Worm (Caenorhabditis elegans) whole organism, L3 larva: Measurements from ENCODE around the gene ZC376.8.
"Not testable (repeated sequence)": the region's sequence is repeated elsewhere in the genome, so short reads cannot be mapped to it uniquely, and the experiment has no call there.

Experiments used
- ZK546.5 ChIP-seq: sonication (generic microtip); optimal IDR thresholded peaks from 2 replicates; lab custom pipeline; 2017; ENCODE audit warnings: missing biosample characterization, missing genetic modification characterization
- ceh-16 ChIP-seq: sonication (generic microtip); optimal IDR thresholded peaks from 2 replicates; lab custom pipeline; 2017; ENCODE audit warnings: missing biosample characterization, missing genetic modification characterization
- ceh-28 ChIP-seq: fragments of 150-350 bp; optimal IDR thresholded peaks from 2 replicates; lab custom pipeline; 2014; ENCODE audit warnings: missing biosample characterization, missing genetic modification reagents, missing genetic modification characterization
- ceh-82 ChIP-seq: fragments of 150-350 bp; optimal IDR thresholded peaks from 2 replicates; lab custom pipeline; 2014; ENCODE audit warnings: missing biosample characterization, missing genetic modification characterization
- ceh-9 ChIP-seq: sonication (generic microtip); optimal IDR thresholded peaks from 2 replicates; lab custom pipeline; 2018; ENCODE audit warnings: missing biosample characterization, missing genetic modification characterization
- egl-5 ChIP-seq: fragments of 150-350 bp; optimal IDR thresholded peaks from 2 replicates; lab custom pipeline; 2017; ENCODE audit warnings: missing biosample characterization, missing genetic modification reagents, missing genetic modification characterization, inconsistent platforms
- elt-1 ChIP-seq: fragments of 150-350 bp; optimal IDR thresholded peaks from 2 replicates; lab custom pipeline; 2014; ENCODE audit warnings: missing biosample characterization, missing genetic modification characterization
- elt-2 ChIP-seq: sonication (generic microtip); optimal IDR thresholded peaks from 2 replicates; lab custom pipeline; 2016; ENCODE audit warnings: missing genetic modification reagents, mild to moderate bottlenecking, missing genetic modification characterization, missing compliant biosample characterization
- elt-3 ChIP-seq, 3 experiments: fragments of 150-350 bp in 1 of 3; sonication (generic microtip) in 2 of 3; optimal IDR thresholded peaks; 2 replicates in 2 of 3; 4 replicates in 1 of 3; lab custom pipeline; 2014 to 2017; ENCODE audit warnings: missing biosample characterization in 3 of 3, missing genetic modification characterization in 3 of 3
- eor-1 ChIP-seq, 2 experiments: fragments of 150-350 bp; optimal IDR thresholded peaks; 2 replicates each; lab custom pipeline; 2014 to 2018; ENCODE audit warnings: missing biosample characterization in 2 of 2, missing genetic modification characterization in 2 of 2
- fkh-10 ChIP-seq: sonication (generic microtip); optimal IDR thresholded peaks from 2 replicates; lab custom pipeline; 2017; ENCODE audit warnings: missing biosample characterization, missing genetic modification reagents, missing genetic modification characterization
- fkh-2 ChIP-seq: fragments of 150-350 bp; optimal IDR thresholded peaks from 2 replicates; lab custom pipeline; 2014; ENCODE audit warnings: missing biosample characterization, missing genetic modification reagents, missing genetic modification characterization
- fos-1 ChIP-seq: fragments of 150-350 bp; optimal IDR thresholded peaks from 2 replicates; lab custom pipeline; 2014; ENCODE audit warnings: missing biosample characterization, missing genetic modification characterization
- hmg-11 ChIP-seq: sonication (generic microtip); optimal IDR thresholded peaks from 2 replicates; lab custom pipeline; 2016; ENCODE audit warnings: missing genetic modification characterization, missing compliant biosample characterization
- jun-1 ChIP-seq: fragments of 150-350 bp; optimal IDR thresholded peaks from 2 replicates; lab custom pipeline; 2014; ENCODE audit warnings: missing biosample characterization, missing genetic modification reagents, missing genetic modification characterization
- lin-15B ChIP-seq: fragments of 150-350 bp; optimal IDR thresholded peaks from 2 replicates; lab custom pipeline; 2014; ENCODE audit warnings: missing biosample characterization, missing genetic modification characterization
- lsy-12 ChIP-seq: sonication (generic microtip); optimal IDR thresholded peaks from 2 replicates; lab custom pipeline; 2016; ENCODE audit warnings: mild to moderate bottlenecking, missing genetic modification characterization, missing compliant biosample characterization
- mdl-1 ChIP-seq: fragments of 150-350 bp; optimal IDR thresholded peaks from 2 replicates; lab custom pipeline; 2014; ENCODE audit warnings: missing biosample characterization, missing genetic modification characterization
- nfya-1 ChIP-seq: sonication (generic microtip); optimal IDR thresholded peaks from 2 replicates; lab custom pipeline; 2017; ENCODE audit warnings: missing genetic modification characterization, mild to moderate bottlenecking, missing compliant biosample characterization, antibody characterized with exemption, moderate library complexity; ENCODE audit not compliant: insufficient read depth
- nhr-12 ChIP-seq: fragments of 150-350 bp; optimal IDR thresholded peaks from 2 replicates; lab custom pipeline; 2014; ENCODE audit warnings: missing biosample characterization, missing genetic modification characterization
- nhr-25 ChIP-seq: sonication (generic microtip); optimal IDR thresholded peaks from 2 replicates; lab custom pipeline; 2017; ENCODE audit warnings: missing biosample characterization, missing genetic modification characterization
- nhr-28 ChIP-seq: fragments of 150-350 bp; optimal IDR thresholded peaks from 2 replicates; lab custom pipeline; 2014; ENCODE audit warnings: missing biosample characterization, missing genetic modification characterization
- nhr-43 ChIP-seq: sonication (generic microtip); optimal IDR thresholded peaks from 2 replicates; lab custom pipeline; 2016; ENCODE audit warnings: mild to moderate bottlenecking, missing genetic modification characterization, missing compliant biosample characterization; ENCODE audit not compliant: poor library complexity, severe bottlenecking
- nhr-77 ChIP-seq: fragments of 150-350 bp; optimal IDR thresholded peaks from 2 replicates; lab custom pipeline; 2014; ENCODE audit warnings: missing biosample characterization, missing genetic modification characterization
- pha-4 ChIP-seq: fragments of 150-350 bp; optimal IDR thresholded peaks from 2 replicates; lab custom pipeline; 2014; ENCODE audit warnings: missing biosample characterization, missing genetic modification reagents, missing genetic modification characterization
- pqm-1 ChIP-seq: fragments of 150-350 bp; optimal IDR thresholded peaks from 2 replicates; lab custom pipeline; 2017; ENCODE audit warnings: missing biosample characterization, missing genetic modification characterization, inconsistent platforms
- tbx-2 ChIP-seq: sonication (generic microtip); optimal IDR thresholded peaks from 2 replicates; lab custom pipeline; 2016; ENCODE audit warnings: mild to moderate bottlenecking, missing genetic modification characterization, missing compliant biosample characterization
- unc-39 ChIP-seq: sonication (generic microtip); optimal IDR thresholded peaks from 4 replicates; lab custom pipeline; 2017; ENCODE audit warnings: missing biosample characterization, missing genetic modification characterization
- unc-62 ChIP-seq: fragments of 150-350 bp; sonication (generic microtip); optimal IDR thresholded peaks from 4 replicates; lab custom pipeline; 2014; ENCODE audit warnings: missing biosample characterization, missing genetic modification reagents, missing genetic modification characterization
- ztf-4 ChIP-seq: fragments of 150-350 bp; optimal IDR thresholded peaks from 2 replicates; lab custom pipeline; 2014; ENCODE audit warnings: missing biosample characterization, missing genetic modification characterization

Gene ZC376.8

ce11 chrV:14200086-14200485 is 20.0 kb downstream of the ZC376.8 start (continued):
- TF ChIP-seq nhr-12 (no peak), lsy-12 (peak; percentile 85), fos-1 (tag; lab: Kevin White, UChicago) (no peak)

ce11 chrV:14205214-14205613 is 25.2 kb downstream of the ZC376.8 start, which contains the start of gene T16A9.3:
Gene T16A9.3 (plus strand): TSS chrV:14205514.
- TF ChIP-seq egl-5 (tag; lab: Kevin White, UChicago); mdl-1; fkh-2 (tag; lab: Kevin White, UChicago): not testable (repeated sequence)

ce11 chrV:14210743-14211142 is 30.7 kb downstream of the ZC376.8 start, which contains the start of gene str-230:
Gene str-230 (minus strand): TSS chrV:14210843.
- TF ChIP-seq elt-3 (tag; optimal IDR thresholded peaks at IDR 0.05; lab: Kevin White, UChicago) (no peak), fos-1 (tag; lab: Kevin White, UChicago) (no peak), unc-62 (GFP tag; lab: Kevin White, UChicago) (no peak)

- TF ChIP-seq jun-1 (tag; lab: Kevin White, UChicago) (peak; percentile 52), nfya-1 (tag; lab: Kevin White, UChicago) (no peak), elt-2 (tag; lab: Kevin White, UChicago) (peak; percentile 88), nhr-25 (peak; percentile 11), nhr-12 (no peak), nhr-43 (tag; lab: Kevin White, UChicago) (peak; percentile 15), eor-1 (tag; optimal IDR thresholded peaks at IDR 0.05; lab: Kevin White, UChicago) (no peak), elt-3 (tag; optimal IDR thresholded peaks at IDR 0.05; lab: Kevin White, UChicago) (peak in 1 of 3 experiments; percentile 17), pqm-1 (tag; lab: Kevin White, UChicago) (peak; percentile 77)
- TF ChIP-seq, all 47 proteins: peak for 6
Measured at ce11 chrV:14212813-14213212, 32.8 kb downstream of the ZC376.8 start.

- TF ChIP-seq ztf-4 (tag; lab: Kevin White, UChicago) (no peak), unc-62 (GFP tag; lab: Kevin White, UChicago) (no peak), egl-5 (tag; lab: Kevin White, UChicago) (no peak), nhr-28 (no peak), unc-39 (tag; lab: Kevin White, UChicago) (no peak), ceh-82 (tag; lab: Kevin White, UChicago) (no peak), jun-1 (tag; lab: Kevin White, UChicago) (no peak), fos-1 (tag; lab: Kevin White, UChicago) (no peak), ZK546.5 (no peak), nhr-25 (no peak), pha-4 (tag; lab: Kevin White, UChicago) (no peak), hmg-11 (tag; lab: Kevin White, UChicago) (no peak), nhr-12 (no peak)
Measured at ce11 chrV:14215106-14215505, 35.1 kb downstream of the ZC376.8 start, which contains the start of gene T16A9.5. Gene T16A9.5 (minus strand): TSS chrV:14215206.

- no peak for TF ChIP-seq nhr-25
- no peak for TF ChIP-seq nhr-77 (tag; lab: Kevin White, UChicago)
- TF ChIP-seq tbx-2 (tag; lab: Kevin White, UChicago), result no peak
- TF ChIP-seq fkh-10 (GFP tag; lab: Kevin White, UChicago), result no peak
- no peak for TF ChIP-seq nhr-28
- TF ChIP-seq ceh-28 (tag; lab: Kevin White, UChicago), result no peak
- no peak for TF ChIP-seq ceh-9 (tag; lab: Kevin White, UChicago)
- TF ChIP-seq ceh-16, result no peak
- TF ChIP-seq lin-15B, result no peak
- TF ChIP-seq egl-5 (tag; lab: Kevin White, UChicago), result no peak
- TF ChIP-seq eor-1 (tag; optimal IDR thresholded peaks at IDR 0.05; lab: Kevin White, UChicago), result no peak
- TF ChIP-seq jun-1 (tag; lab: Kevin White, UChicago), result no peak
- TF ChIP-seq elt-1 (tag; lab: Kevin White, UChicago), result no peak
Measured at ce11 chrV:14223141-14223540, 43.1 kb downstream of the ZC376.8 start.
